Worm (Caenorhabditis elegans) whole organism, L1 larva: ENCODE measurements around the gene E01G4.6.

Experiments used
- F16B12.6 ChIP-seq: fragments of 150-350 bp; optimal IDR thresholded peaks from 2 replicates; lab custom pipeline; 2014; ENCODE audit warnings: missing biosample characterization, missing genetic modification characterization
- aha-1 ChIP-seq: fragments of 150-350 bp; optimal IDR thresholded peaks from 2 replicates; lab custom pipeline; 2014; ENCODE audit warnings: missing biosample characterization, missing genetic modification characterization
- blmp-1 ChIP-seq: fragments of 150-350 bp; optimal IDR thresholded peaks from 2 replicates; lab custom pipeline; 2014; ENCODE audit warnings: missing biosample characterization, missing genetic modification characterization
- ceh-63 ChIP-seq: fragments of 200-800 bp; sonication (Bioruptor generic); optimal IDR thresholded peaks from 2 replicates; lab custom pipeline; 2018; ENCODE audit warnings: mild to moderate bottlenecking, missing genetic modification characterization, missing compliant biosample characterization
- ceh-8 ChIP-seq: fragments of 200-800 bp; sonication (Bioruptor generic); optimal IDR thresholded peaks from 2 replicates; lab custom pipeline; 2018; ENCODE audit warnings: mild to moderate bottlenecking, missing genetic modification characterization, moderate library complexity, missing compliant biosample characterization
- ceh-82 ChIP-seq, 3 experiments: fragments of 150-350 bp in 1 of 3; sonication (generic microtip) in 2 of 3; optimal IDR thresholded peaks; 2 replicates each; lab custom pipeline; 2014 to 2017; ENCODE audit warnings: missing biosample characterization in 3 of 3, missing genetic modification characterization in 3 of 3
- ceh-90 ChIP-seq: sonication (generic microtip); optimal IDR thresholded peaks from 2 replicates; lab custom pipeline; 2016; ENCODE audit warnings: missing genetic modification characterization, missing compliant biosample characterization
- ces-1 ChIP-seq: fragments of 150-350 bp; optimal IDR thresholded peaks from 2 replicates; lab custom pipeline; 2014; ENCODE audit warnings: missing biosample characterization, missing genetic modification reagents, missing genetic modification characterization
- efl-1 ChIP-seq, 4 experiments: fragments of 150-350 bp; optimal IDR thresholded peaks in 3 of 4; peaks in 1 of 4; 1 replicate in 1 of 4; 2 replicates in 3 of 4; lab custom pipeline; 2014; ENCODE audit warnings: missing biosample characterization in 2 of 4, missing genetic modification characterization in 2 of 4, missing genetic modification reagents in 2 of 4
- fkh-10 ChIP-seq: sonication (generic microtip); optimal IDR thresholded peaks from 2 replicates; lab custom pipeline; 2017; ENCODE audit warnings: missing biosample characterization, missing genetic modification reagents, missing genetic modification characterization
- lin-35 ChIP-seq, 2 experiments: fragments of 150-350 bp; optimal IDR thresholded peaks; 2 replicates each; lab custom pipeline; 2014; ENCODE audit warnings: missing biosample characterization in 2 of 2, missing genetic modification characterization in 2 of 2, missing genetic modification reagents in 2 of 2
- mdl-1 ChIP-seq, 2 experiments: fragments of 150-350 bp; optimal IDR thresholded peaks; 2 replicates each; lab custom pipeline; 2014 to 2017; ENCODE audit warnings: missing biosample characterization in 2 of 2, missing genetic modification characterization in 2 of 2, inconsistent platforms in 1 of 2
- nhr-76 ChIP-seq: sonication (generic microtip); optimal IDR thresholded peaks from 2 replicates; lab custom pipeline; 2017; ENCODE audit warnings: missing biosample characterization, missing genetic modification characterization
- ztf-11 ChIP-seq, 2 experiments: sonication (generic microtip); optimal IDR thresholded peaks; 2 replicates each; lab custom pipeline; 2016 to 2017; ENCODE audit warnings: missing genetic modification characterization in 2 of 2, missing biosample characterization in 1 of 2, missing compliant biosample characterization in 1 of 2

ce11 chrII:13515813-13516212, 33.6 kb downstream of the E01G4.6 start:
- no peak for TF ChIP-seq fkh-10 (GFP tag; lab: Kevin White, UChicago)
- no peak for TF ChIP-seq ceh-63 (GFP tag; lab: Kevin White, UChicago)
- TF ChIP-seq lin-35 (GFP tag; optimal IDR thresholded peaks at IDR 0.05; lab: Kevin White, UChicago), result no peak
- TF ChIP-seq ceh-90 (tag; lab: Kevin White, UChicago), result no peak
- no peak for TF ChIP-seq ztf-11 (tag; optimal IDR thresholded peaks at IDR 0.05; lab: Kevin White, UChicago)
- TF ChIP-seq aha-1, result no peak
- TF ChIP-seq ceh-82 (tag; optimal IDR thresholded peaks at IDR 0.05; lab: Kevin White, UChicago), result no peak
- TF ChIP-seq F16B12.6, result no peak
- TF ChIP-seq ces-1 (GFP tag; lab: Kevin White, UChicago), result no peak
- TF ChIP-seq nhr-76 (tag; lab: Kevin White, UChicago), result no peak
- no peak for TF ChIP-seq mdl-1 (tag; optimal IDR thresholded peaks at IDR 0.05; lab: Kevin White, UChicago)
- no peak for TF ChIP-seq efl-1 (optimal IDR thresholded peaks at IDR 0.05; lab: Kevin White, UChicago)
- TF ChIP-seq efl-1 (GFP tag; optimal IDR thresholded peaks at IDR 0.05 in 1 of 2; lab: Kevin White, UChicago), result no peak
- no peak for TF ChIP-seq ceh-8 (GFP tag; lab: Kevin White, UChicago)
- TF ChIP-seq blmp-1, result no peak
